Fruit fly (Drosophila melanogaster) whole organism, larva: ENCODE measurements around the gene CG13850.

Experiments used
- noc ChIP-seq: fragments of 200-800 bp; sonication (Bioruptor generic); optimal IDR thresholded peaks from 3 replicates; lab custom pipeline; 2019; ENCODE audit warnings: missing biosample characterization, mild to moderate bottlenecking, missing genetic modification characterization, moderate library complexity

The CG13850 gene

dm6 chr3R:22410537-22411360 lies at the start of gene CG13850, which contains the start of gene lqfR:
CG13850 (minus strand) TSS chr3R:22410915.
lqfR (plus strand) TSS chr3R:22411301.
- TF ChIP-seq noc (tag; lab: Kevin White, UChicago), result peak; percentile 66

DNA sequence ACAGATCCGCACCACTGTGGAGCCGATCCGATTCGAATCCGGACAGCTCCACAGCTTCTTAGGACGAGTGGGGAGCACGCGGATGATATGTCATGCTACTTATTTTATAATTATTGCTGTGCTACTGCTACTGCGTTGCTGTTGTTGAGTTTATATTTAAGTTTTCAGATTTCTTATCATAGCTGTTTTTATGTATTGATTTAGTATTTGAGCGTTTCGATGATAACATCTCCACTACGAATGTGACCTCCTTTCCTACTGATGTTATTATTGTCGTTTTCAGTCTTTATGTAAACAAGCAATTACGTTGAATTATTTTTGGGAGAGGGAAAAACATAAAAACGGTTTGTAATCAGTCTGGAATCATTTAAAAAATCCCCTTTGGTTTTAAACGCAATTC lies 45.3 kb upstream of the CG13850 start:
- no peak for TF ChIP-seq noc (tag; lab: Kevin White, UChicago)

- peak; percentile 24 for TF ChIP-seq noc (tag; lab: Kevin White, UChicago)
Measured at dm6 chr3R:22455335-22455985, 44.7 kb upstream of the CG13850 start.

- TF ChIP-seq noc (tag; lab: Kevin White, UChicago), result no peak
Measured at dm6 chr3R:22454397-22455334, 44.0 kb upstream of the CG13850 start.

DNA sequence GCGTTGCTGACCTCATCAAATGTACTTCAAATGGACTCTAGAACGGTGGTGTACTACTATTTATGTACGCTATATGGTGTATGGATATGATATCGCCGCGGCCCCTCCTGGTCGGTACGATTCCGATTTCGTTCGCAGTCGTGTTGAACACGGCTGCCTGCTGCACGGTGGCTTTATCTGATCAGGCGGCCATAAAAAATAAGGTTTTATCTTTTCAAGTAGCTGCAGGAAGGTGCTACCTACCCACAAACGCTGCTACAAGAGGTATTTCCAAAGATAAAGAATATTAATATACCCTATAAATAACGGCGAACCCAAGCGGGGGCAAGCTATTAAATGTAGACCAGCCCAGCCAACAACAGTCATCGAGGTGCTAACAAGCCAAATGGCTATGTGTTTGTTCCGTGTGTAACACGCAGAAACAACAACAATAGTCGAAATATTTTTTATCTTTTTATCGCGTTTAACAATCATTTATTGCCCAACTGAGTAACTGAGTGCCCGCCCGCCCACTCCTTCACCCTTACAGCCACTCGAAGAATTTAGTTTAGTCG lies 39.2 kb upstream of the CG13850 start:
- TF ChIP-seq noc (tag; lab: Kevin White, UChicago), result no peak

DNA sequence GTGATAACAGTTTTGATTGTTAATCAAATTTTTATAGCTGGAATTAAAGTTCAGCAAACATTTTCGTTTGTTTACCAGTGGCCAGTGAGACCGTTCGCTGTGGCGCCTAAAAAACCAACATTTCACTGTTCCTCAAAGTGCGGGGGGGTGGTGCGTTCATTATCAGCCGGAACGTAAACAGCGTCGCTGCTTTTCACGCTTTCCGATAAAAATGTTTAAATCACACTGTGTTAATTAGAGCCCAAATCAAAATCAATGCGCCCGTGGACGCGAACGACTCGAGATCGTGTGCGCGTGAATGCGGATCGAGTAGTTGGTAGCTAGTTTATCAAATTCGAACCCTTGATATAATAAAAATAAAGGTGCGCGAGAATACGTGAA lies 37.1 kb upstream of the CG13850 start, which contains the start of gene CG34376:
Gene CG34376 (plus strand): TSS at position 226 of the 381 bp plus-strand sequence.
- TF ChIP-seq noc (tag; lab: Kevin White, UChicago), result peak; percentile 28

- peak; percentile 35 for TF ChIP-seq noc (tag; lab: Kevin White, UChicago)
Measured at dm6 chr3R:22447195-22447873, 36.6 kb upstream of the CG13850 start, which contains the start of gene CG34288. CG34288 (minus strand) TSS chr3R:22447263.

- TF ChIP-seq noc (tag; lab: Kevin White, UChicago), result no peak
Measured at dm6 chr3R:22446493-22446892, 35.8 kb upstream of the CG13850 start, which contains the start of gene CG12499. CG12499 (minus strand) TSS chr3R:22446587.

- no peak for TF ChIP-seq noc (tag; lab: Kevin White, UChicago)
Measured at dm6 chr3R:22438301-22438700, 27.6 kb upstream of the CG13850 start.

DNA sequence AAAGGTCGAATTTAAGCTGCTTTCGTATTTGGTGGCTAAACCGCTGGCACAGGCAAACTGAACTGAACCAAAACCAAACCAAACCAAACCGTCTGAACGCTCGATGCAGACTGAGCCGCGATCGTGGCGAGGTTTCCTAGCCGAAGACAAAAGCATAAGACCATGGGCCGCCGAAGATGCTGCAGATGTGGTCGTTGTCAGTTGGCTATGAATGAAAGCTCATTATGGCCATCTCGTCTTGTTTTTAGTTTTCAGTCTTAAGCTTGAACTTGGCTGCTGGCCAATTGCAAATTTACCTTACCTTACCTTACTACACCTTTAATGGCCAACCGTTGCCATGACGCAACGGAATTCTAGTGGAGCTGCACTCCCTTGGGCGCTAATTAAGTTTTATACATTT lies 25.3 kb upstream of the CG13850 start, which contains the start of gene CG13847:
Gene CG13847 (minus strand): TSS at position 101 of the 400 bp plus-strand sequence.
- no peak for TF ChIP-seq noc (tag; lab: Kevin White, UChicago)

DNA sequence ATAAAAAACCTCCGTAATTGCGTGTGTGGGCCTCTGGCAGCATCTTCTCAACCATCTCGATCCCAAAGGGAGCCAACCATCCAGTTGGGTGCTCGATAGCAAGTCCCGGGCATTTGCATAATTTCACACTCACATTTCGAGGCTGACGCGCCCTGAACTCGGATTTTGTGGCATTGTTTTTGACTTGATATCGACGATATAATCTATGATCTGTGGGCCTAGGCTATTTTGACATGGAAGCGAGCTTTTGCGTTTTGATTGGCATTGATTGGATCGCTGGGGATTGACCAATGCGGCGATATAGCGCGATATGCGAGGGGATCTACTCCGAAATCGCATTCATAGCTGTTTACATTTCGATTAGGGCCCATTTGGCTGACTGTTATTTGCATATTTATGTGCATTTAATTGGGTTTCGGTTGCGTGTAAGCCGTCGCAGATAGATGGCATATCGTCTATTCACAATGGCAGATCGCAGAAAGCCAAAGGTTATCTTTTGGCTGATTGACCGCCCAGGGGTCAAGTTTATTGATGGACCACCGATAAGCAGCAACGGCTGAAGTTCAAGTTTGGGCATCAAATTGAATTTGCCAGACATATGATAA lies 21.6 kb upstream of the CG13850 start:
- no peak for TF ChIP-seq noc (tag; lab: Kevin White, UChicago)

- no peak for TF ChIP-seq noc (tag; lab: Kevin White, UChicago)
Measured at dm6 chr3R:22424602-22425190, 14.0 kb upstream of the CG13850 start, which contains the start of gene pinta. pinta (minus strand) TSS chr3R:22424929.

DNA sequence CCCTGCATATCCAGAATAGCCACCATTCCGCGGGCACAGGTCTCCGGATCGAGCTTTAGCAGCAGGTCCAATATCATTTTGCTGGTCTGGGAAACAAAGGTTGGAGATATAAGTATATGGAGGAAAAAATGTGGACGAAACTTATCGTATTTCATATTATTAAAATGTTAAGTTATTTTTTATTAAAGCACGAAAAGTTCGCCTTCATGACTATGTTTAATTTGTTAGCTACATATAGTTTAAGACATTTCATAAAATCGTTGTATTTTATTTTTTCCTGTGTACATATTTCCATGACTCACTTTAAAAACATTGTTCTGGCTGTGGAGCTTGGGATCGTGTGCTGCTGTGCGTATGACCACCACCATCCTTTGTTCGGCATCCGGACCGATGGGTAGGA lies 13.3 kb upstream of the CG13850 start:
- TF ChIP-seq noc (tag; lab: Kevin White, UChicago), result no peak
